Fruit fly (Drosophila melanogaster): ENCODE results near the gene eRF3.

The eRF3 gene

DNA sequence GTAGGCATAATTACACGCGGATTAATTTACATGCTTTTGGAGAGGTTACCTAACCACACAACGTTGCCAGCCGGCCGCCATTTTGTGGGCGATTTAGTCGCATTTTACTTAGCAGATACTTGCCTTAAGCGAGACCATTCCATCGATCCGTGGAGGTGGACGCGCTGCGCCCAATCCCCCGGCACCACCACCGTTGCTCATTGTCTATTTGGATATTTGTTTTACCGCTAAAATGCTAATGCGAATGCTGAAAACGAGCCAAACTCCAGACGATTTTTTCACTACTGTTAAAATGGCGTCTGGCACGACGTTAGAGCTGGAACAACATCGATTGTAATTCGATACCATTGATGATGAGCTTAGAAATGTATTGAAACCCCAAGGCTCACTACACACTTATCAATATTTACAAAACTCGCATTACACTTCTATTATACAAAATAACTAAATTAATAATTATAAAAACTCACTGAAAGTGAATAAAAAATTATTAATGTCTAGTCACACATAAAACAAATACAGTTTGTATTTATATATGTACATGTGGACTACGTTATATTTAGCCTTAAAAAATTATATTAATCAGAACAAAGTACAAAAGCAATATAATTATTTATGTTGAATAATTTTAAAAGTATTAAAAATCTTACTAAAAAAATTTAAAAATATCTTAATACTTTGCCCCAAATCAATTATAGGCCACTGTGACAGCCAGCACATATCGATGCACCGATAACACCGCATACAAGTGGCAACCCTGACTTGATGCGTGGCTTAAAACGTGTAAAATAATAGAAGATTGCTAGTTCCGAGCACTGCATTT, at the start of gene eRF3 (continued):
- TF ChIP-seq lilli (GFP tag; optimal IDR thresholded peaks at IDR 0.05): peak; percentile 62
- peak; percentile 29 for TF ChIP-seq nom (GFP tag; optimal IDR thresholded peaks at IDR 0.05)
- no peak for TF ChIP-seq org-1 (GFP tag; optimal IDR thresholded peaks at IDR 0.05)
- TF ChIP-seq CG2889 (GFP tag; IDR thresholded peaks at IDR 0.05): peak; percentile 56; the same call in 2 of the 3 replicates
- no peak for TF ChIP-seq gcm2 (GFP tag; optimal IDR thresholded peaks at IDR 0.05)
- TF ChIP-seq p53 (GFP tag; optimal IDR thresholded peaks at IDR 0.05): no peak
- no peak for TF ChIP-seq CG1792 (GFP tag; optimal IDR thresholded peaks at IDR 0.05)
- peak; percentile 57 for TF ChIP-seq cwo (GFP tag; optimal IDR thresholded peaks at IDR 0.05)
- no peak for TF ChIP-seq fru (optimal IDR thresholded peaks at IDR 0.05)
- no peak for TF ChIP-seq HLH54F (GFP tag; optimal IDR thresholded peaks at IDR 0.05)
- TF ChIP-seq pum (GFP tag; optimal IDR thresholded peaks at IDR 0.05): peak; percentile 9
- TF ChIP-seq CG10431 (GFP tag; optimal IDR thresholded peaks at IDR 0.05): peak; percentile 53
- peak; percentile 66; the same call in 1 of the 2 replicates for TF ChIP-seq CG11085 (GFP tag; IDR thresholded peaks at IDR 0.05)
- TF ChIP-seq pan (optimal IDR thresholded peaks at IDR 0.05): no peak
- TF ChIP-seq pan (GFP tag; optimal IDR thresholded peaks at IDR 0.05 in 1 of 2, IDR thresholded peaks at IDR 0.05 in 1 of 2): peak in 1 of 2 experiments; percentile 83
- no peak for TF ChIP-seq Ets97D (GFP tag; optimal IDR thresholded peaks at IDR 0.05)
- TF ChIP-seq bbx (GFP tag; IDR thresholded peaks at IDR 0.05; ENCODE audit: partially characterized antibody): no peak; the same call in 1 of the 2 replicates
- no peak for TF ChIP-seq crc (GFP tag; optimal IDR thresholded peaks at IDR 0.05)
- 0 out of 3 replicates have a peak, but pooled peaks have one; percentile 42 for TF ChIP-seq HLH4C (GFP tag; IDR thresholded peaks at IDR 0.05; ENCODE audit: partially characterized antibody)
- peak; percentile 87 for TF ChIP-seq CG15269 (tag; optimal IDR thresholded peaks at IDR 0.05)
- TF ChIP-seq HmgZ (tag; optimal IDR thresholded peaks at IDR 0.05): peak; percentile 6
- TF ChIP-seq CG9609 (GFP tag; optimal IDR thresholded peaks at IDR 0.05): no peak
- TF ChIP-seq Stat92E (GFP tag; optimal IDR thresholded peaks at IDR 0.05): no peak
- TF ChIP-seq CG3726 (GFP tag; IDR thresholded peaks at IDR 0.05): 0 out of 3 replicates have a peak, but pooled peaks have one; percentile 44
- TF ChIP-seq Gug (GFP tag; IDR thresholded peaks at IDR 0.05): peak; percentile 66; the same call in 3 of the 4 replicates
- peak; percentile 80 for TF ChIP-seq CG2116 (GFP tag; optimal IDR thresholded peaks at IDR 0.05)
- peak; percentile 78 for TF ChIP-seq Xbp1 (GFP tag; optimal IDR thresholded peaks at IDR 0.05)
- no peak for TF ChIP-seq CG17568 (GFP tag; optimal IDR thresholded peaks at IDR 0.05)
- no peak for TF ChIP-seq hkb (optimal IDR thresholded peaks at IDR 0.05)
- TF ChIP-seq hkb (GFP tag; IDR thresholded peaks at IDR 0.05): peak; percentile 66
- TF ChIP-seq Nf-YB (GFP tag; optimal IDR thresholded peaks at IDR 0.05): peak; percentile 55
- no peak for TF ChIP-seq CG15514 (GFP tag; optimal IDR thresholded peaks at IDR 0.05)
- peak; percentile 92 for TF ChIP-seq nmo (GFP tag; optimal IDR thresholded peaks at IDR 0.05)
- TF ChIP-seq pnt (GFP tag; optimal IDR thresholded peaks at IDR 0.05): no peak
- TF ChIP-seq H2.0 (GFP tag; IDR thresholded peaks at IDR 0.05): peak; percentile 69
- TF ChIP-seq ap (GFP tag; IDR thresholded peaks at IDR 0.05): peak; percentile 53
- no peak for TF ChIP-seq Dip3 (GFP tag; optimal IDR thresholded peaks at IDR 0.05)
- TF ChIP-seq ash1 (GFP tag; optimal IDR thresholded peaks at IDR 0.05): no peak
- no peak for TF ChIP-seq Doc2 (GFP tag; IDR thresholded peaks at IDR 0.05)
- no peak for TF ChIP-seq CG14965 (GFP tag; optimal IDR thresholded peaks at IDR 0.05; ENCODE audit: borderline replicate concordance)
- no peak for TF ChIP-seq gro (GFP tag; optimal IDR thresholded peaks at IDR 0.05)
- 0 out of 2 replicates have a peak, but pooled peaks have one; percentile 16 for TF ChIP-seq CG16779 (GFP tag; IDR thresholded peaks at IDR 0.05)
- TF ChIP-seq CG14050 (GFP tag; IDR thresholded peaks at IDR 0.05): no peak; the same call in 2 of the 3 replicates
- no peak for TF ChIP-seq luna (GFP tag; optimal IDR thresholded peaks at IDR 0.05)
- peak; percentile 88 for TF ChIP-seq CG31441 (GFP tag; IDR thresholded peaks at IDR 0.05)
- peak; percentile 33 for TF ChIP-seq ATbp (GFP tag; optimal IDR thresholded peaks at IDR 0.05)
- peak; percentile 54; the same call in 1 of the 2 replicates for TF ChIP-seq CG7372 (GFP tag; IDR thresholded peaks at IDR 0.05)
- peak; percentile 85 for TF ChIP-seq tgo (GFP tag; IDR thresholded peaks at IDR 0.05)
- TF ChIP-seq E2f1 (GFP tag; IDR thresholded peaks at IDR 0.05): peak; percentile 80
- TF ChIP-seq zf30C (GFP tag; optimal IDR thresholded peaks at IDR 0.05): no peak

Measured in whole organism, embryonic.